Fruit fly (Drosophila melanogaster): ENCODE data around the gene CG4502.

The CG4502 gene

DNA sequence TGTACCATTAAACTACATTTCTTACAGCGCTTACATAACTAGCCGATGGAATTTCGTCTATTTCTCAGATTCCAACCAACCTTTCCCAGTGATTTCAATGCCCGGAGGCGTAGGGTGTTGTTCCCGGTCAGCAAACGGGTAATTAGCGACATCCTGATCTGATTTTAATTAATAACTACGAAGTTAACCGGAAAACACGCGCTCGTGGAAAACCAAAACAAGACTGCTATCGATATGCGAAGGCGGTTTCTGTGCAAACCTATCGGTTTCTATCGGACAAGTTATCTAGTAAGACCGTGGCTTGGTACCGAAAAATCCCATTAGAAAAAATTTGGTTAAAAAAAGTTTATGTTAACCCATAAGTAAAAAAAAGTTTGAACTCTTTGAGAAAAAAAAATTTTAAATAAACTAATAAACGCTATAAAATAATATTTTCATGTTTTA, 18.8 kb upstream of the CG4502 start, which contains the start of gene mEFG1 (continued):
- TF ChIP-seq Hr78 (GFP tag; optimal IDR thresholded peaks at IDR 0.05) (no peak), CG32532 (GFP tag; IDR thresholded peaks at IDR 0.05) (peak; percentile 36; the same call in 1 of the 2 replicates), HLHmδ (GFP tag; optimal IDR thresholded peaks at IDR 0.05) (no peak), Blimp-1 (GFP tag; optimal IDR thresholded peaks at IDR 0.05) (no peak), Rfx (GFP tag; IDR thresholded peaks at IDR 0.05) (peak; percentile 19; the same call in 1 of the 2 replicates), CG12299 (tag; optimal IDR thresholded peaks at IDR 0.05) (no peak), CG18262 (tag; optimal IDR thresholded peaks at IDR 0.05) (peak; percentile 37), row (GFP tag; IDR thresholded peaks at IDR 0.05) (peak; percentile 72), CG12071 (GFP tag; optimal IDR thresholded peaks at IDR 0.05) (no peak), CG12659 (GFP tag; optimal IDR thresholded peaks at IDR 0.05) (peak; percentile 22), sob (GFP tag; IDR thresholded peaks at IDR 0.05) (no peak), CG4328 (GFP tag; optimal IDR thresholded peaks at IDR 0.05) (no peak), sqz (GFP tag; optimal IDR thresholded peaks at IDR 0.05) (peak; percentile 79), ab (GFP tag; optimal IDR thresholded peaks at IDR 0.05) (no peak), Fer1 (GFP tag; optimal IDR thresholded peaks at IDR 0.05) (no peak), CG15073 (GFP tag; optimal IDR thresholded peaks at IDR 0.05) (no peak), stwl (tag; optimal IDR thresholded peaks at IDR 0.05) (peak; percentile 85), MTF-1 (GFP tag; optimal IDR thresholded peaks at IDR 0.05; ENCODE audit: borderline replicate concordance) (no peak), CG16813 (GFP tag; IDR thresholded peaks at IDR 0.05; ENCODE audit: partially characterized antibody) (peak; percentile 70), CG4707 (GFP tag; optimal IDR thresholded peaks at IDR 0.05) (no peak), bowl (GFP tag; IDR thresholded peaks at IDR 0.05) (no peak), sug (tag; optimal IDR thresholded peaks at IDR 0.05) (peak; percentile 8), Hmr (GFP tag; optimal IDR thresholded peaks at IDR 0.05) (peak; percentile 5), usp (GFP tag; optimal IDR thresholded peaks at IDR 0.05) (no peak), CG4854 (GFP tag; optimal IDR thresholded peaks at IDR 0.05) (no peak), Gug (GFP tag; IDR thresholded peaks at IDR 0.05) (no peak), bab2 (GFP tag; optimal IDR thresholded peaks at IDR 0.05) (no peak), jumu (GFP tag; optimal IDR thresholded peaks at IDR 0.05) (no peak), dmrt11E (tag; optimal IDR thresholded peaks at IDR 0.05) (no peak), org-1 (GFP tag; optimal IDR thresholded peaks at IDR 0.05) (no peak), CG8359 (GFP tag; optimal IDR thresholded peaks at IDR 0.05; ENCODE audit: borderline replicate concordance) (no peak), Sry-β (GFP tag; optimal IDR thresholded peaks at IDR 0.05) (no peak), Dll (GFP tag; IDR thresholded peaks at IDR 0.05; ENCODE audit: partially characterized antibody) (peak; percentile 83), CG4360 (GFP tag; IDR thresholded peaks at IDR 0.05) (no peak), crol (GFP tag; IDR thresholded peaks at IDR 0.05) (no peak), tna (GFP tag; IDR thresholded peaks at IDR 0.05; ENCODE audit: partially characterized antibody) (peak; percentile 82), dati (GFP tag; IDR thresholded peaks at IDR 0.05) (no peak), NfI (GFP tag; optimal IDR thresholded peaks at IDR 0.05) (no peak), CG3407 (GFP tag; optimal IDR thresholded peaks at IDR 0.05) (no peak), knrl (GFP tag; IDR thresholded peaks at IDR 0.05; ENCODE audit: partially characterized antibody) (peak; percentile 60; the same call in 1 of the 3 replicates), zf30C (GFP tag; optimal IDR thresholded peaks at IDR 0.05) (no peak), dm (GFP tag; optimal IDR thresholded peaks at IDR 0.05) (peak; percentile 78), CG1602 (GFP tag; optimal IDR thresholded peaks at IDR 0.05) (no peak), CG7839 (tag; optimal IDR thresholded peaks at IDR 0.05) (peak; percentile 24), CrebB (tag; optimal IDR thresholded peaks at IDR 0.05) (no peak), pzg (GFP tag; optimal IDR thresholded peaks at IDR 0.05) (peak; percentile 54), Ssrp (tag; optimal IDR thresholded peaks at IDR 0.05) (no peak), sens (GFP tag) (peak; percentile 62), CG11456 (GFP tag; IDR thresholded peaks at IDR 0.05) (no peak), nom (GFP tag; optimal IDR thresholded peaks at IDR 0.05) (no peak)
